Fruit fly (Drosophila melanogaster) whole organism, wandering third instar larva: ENCODE data around the gene CG4935.

Source experiments
- Abd-B ChIP-seq: fragments of >200 bp; optimal IDR thresholded peaks from 2 replicates; lab custom pipeline; 2017; ENCODE audit warnings: missing biosample characterization, missing genetic modification characterization
- CG32264 ChIP-seq: fragments of 200-800 bp; sonication (Bioruptor generic); optimal IDR thresholded peaks from 2 replicates; lab custom pipeline; 2016; ENCODE audit warnings: missing biosample characterization, missing genetic modification characterization
- CG9705 ChIP-seq: fragments of 200-800 bp; sonication (Bioruptor generic); optimal IDR thresholded peaks from 2 replicates; lab custom pipeline; 2018; ENCODE audit warnings: missing biosample characterization, mild to moderate bottlenecking, missing genetic modification characterization
- CrebA ChIP-seq: fragments of 200-800 bp; sonication (Bioruptor generic); optimal IDR thresholded peaks from 2 replicates; lab custom pipeline; 2016; ENCODE audit warnings: missing biosample characterization, mild to moderate bottlenecking, missing genetic modification characterization, borderline replicate concordance
- Dfd ChIP-seq: fragments of >200 bp; optimal IDR thresholded peaks from 2 replicates; lab custom pipeline; 2017; ENCODE audit warnings: missing biosample characterization, missing genetic modification characterization
- Dif ChIP-seq: fragments of 200-275, 200-300 bp; sonication (Bioruptor generic); optimal IDR thresholded peaks from 2 replicates; lab custom pipeline; 2018; ENCODE audit warnings: missing biosample characterization, missing genetic modification characterization; ENCODE audit not compliant: partially characterized antibody
- GATAd ChIP-seq: sonication (Bioruptor generic); optimal IDR thresholded peaks from 2 replicates; lab custom pipeline; 2016; ENCODE audit warnings: missing biosample characterization, missing genetic modification characterization
- HLH106 ChIP-seq: fragments of 200-800 bp; optimal IDR thresholded peaks from 3 replicates; lab custom pipeline; 2019; ENCODE audit warnings: missing biosample characterization, mild to moderate bottlenecking, missing genetic modification characterization, moderate library complexity
- Hr78 ChIP-seq: fragments of >200 bp; optimal IDR thresholded peaks from 2 replicates; lab custom pipeline; 2017; ENCODE audit warnings: missing biosample characterization, missing genetic modification characterization
- Hr83 ChIP-seq: fragments of 200-300 bp; sonication (Bioruptor generic); optimal IDR thresholded peaks from 2 replicates; lab custom pipeline; 2016; ENCODE audit warnings: missing biosample characterization, mild to moderate bottlenecking, missing genetic modification characterization, moderate library complexity; ENCODE audit not compliant: poor library complexity, severe bottlenecking
- Jra ChIP-seq: sonication (Bioruptor generic); optimal IDR thresholded peaks from 2 replicates; lab custom pipeline; 2016; ENCODE audit warnings: missing biosample characterization, missing genetic modification characterization
- Myc ChIP-seq: fragments of >200 bp; optimal IDR thresholded peaks from 2 replicates; lab custom pipeline; 2017
- N ChIP-seq: fragments of >200 bp; optimal IDR thresholded peaks from 2 replicates; lab custom pipeline; 2018; ENCODE audit warnings: missing biosample characterization, missing external identifiers, missing genetic modification characterization
- OdsH ChIP-seq: fragments of 200-800 bp; sonication (Bioruptor generic); optimal IDR thresholded peaks from 2 replicates; lab custom pipeline; 2016; ENCODE audit warnings: missing biosample characterization, mild to moderate bottlenecking, missing genetic modification characterization
- Rel ChIP-seq, 2 experiments: fragments of 200-800 bp; sonication (Bioruptor generic) in 1 of 2; optimal IDR thresholded peaks; 2 replicates in 1 of 2; 3 replicates in 1 of 2; lab custom pipeline; 2016 to 2019; ENCODE audit warnings: mild to moderate bottlenecking in 2 of 2, missing biosample characterization in 2 of 2, missing genetic modification characterization in 2 of 2, moderate library complexity in 1 of 2
- Sp1 ChIP-seq: fragments of 200-800 bp; sonication (Bioruptor generic); optimal IDR thresholded peaks from 3 replicates; lab custom pipeline; 2019; ENCODE audit warnings: missing biosample characterization, mild to moderate bottlenecking, missing genetic modification characterization, moderate library complexity
- Vsx2 ChIP-seq: fragments of 200-300, 225-300 bp; sonication (Bioruptor generic); optimal IDR thresholded peaks from 2 replicates; lab custom pipeline; 2018; ENCODE audit warnings: missing biosample characterization, missing genetic modification characterization; ENCODE audit not compliant: partially characterized antibody
- br ChIP-seq: fragments of 200-800 bp; sonication (Bioruptor generic); optimal IDR thresholded peaks from 2 replicates; lab custom pipeline; 2016; ENCODE audit warnings: missing biosample characterization, missing genetic modification characterization
- brk ChIP-seq: fragments of 200-800 bp; sonication (Bioruptor generic); optimal IDR thresholded peaks from 2 replicates; lab custom pipeline; 2016; ENCODE audit warnings: missing biosample characterization, mild to moderate bottlenecking, missing genetic modification characterization
- dl ChIP-seq, 2 experiments: fragments of 175-275, 200-275 bp in 1 of 2; fragments of 200-275 bp in 1 of 2; sonication (Bioruptor generic); optimal IDR thresholded peaks; lab custom pipeline; 2018; ENCODE audit warnings: mild to moderate bottlenecking in 2 of 2, missing biosample characterization in 2 of 2, missing genetic modification characterization in 2 of 2, moderate library complexity in 2 of 2; ENCODE audit not compliant: partially characterized antibody in 2 of 2, insufficient read depth in 1 of 2
- dmrt93B ChIP-seq: fragments of 200-800 bp; sonication (Bioruptor generic); optimal IDR thresholded peaks from 2 replicates; lab custom pipeline; 2018; ENCODE audit warnings: missing biosample characterization, mild to moderate bottlenecking, missing genetic modification characterization
- dsf ChIP-seq: sonication (Bioruptor generic); optimal IDR thresholded peaks from 2 replicates; lab custom pipeline; 2016; ENCODE audit warnings: missing biosample characterization, missing genetic modification characterization, borderline replicate concordance
- ey ChIP-seq: fragments of 200-800 bp; sonication (Bioruptor generic); optimal IDR thresholded peaks from 2 replicates; lab custom pipeline; 2016; ENCODE audit warnings: missing biosample characterization, missing genetic modification characterization
- foxo ChIP-seq, 2 experiments: fragments of 200-800 bp; sonication (Bioruptor generic); optimal IDR thresholded peaks; 2 replicates in 1 of 2; 3 replicates in 1 of 2; lab custom pipeline; 2016 to 2017; ENCODE audit warnings: missing biosample characterization in 2 of 2, missing genetic modification characterization in 2 of 2
- fru ChIP-seq: fragments of 200-800 bp; sonication (Bioruptor generic); optimal IDR thresholded peaks from 3 replicates; lab custom pipeline; 2016; ENCODE audit warnings: missing biosample characterization, mild to moderate bottlenecking, missing genetic modification characterization
- h ChIP-seq: fragments of 200-800 bp; sonication (Bioruptor generic); optimal IDR thresholded peaks from 3 replicates; lab custom pipeline; 2016; ENCODE audit warnings: missing biosample characterization, mild to moderate bottlenecking, missing genetic modification characterization
- lola ChIP-seq: fragments of >200 bp; optimal IDR thresholded peaks from 2 replicates; lab custom pipeline; 2017; ENCODE audit warnings: missing biosample characterization, missing genetic modification characterization
- pan ChIP-seq: fragments of >200 bp; optimal IDR thresholded peaks from 2 replicates; lab custom pipeline; 2017
- psq ChIP-seq: fragments of 200-800 bp; sonication (Bioruptor generic); optimal IDR thresholded peaks from 3 replicates; lab custom pipeline; 2017; ENCODE audit warnings: missing biosample characterization, mild to moderate bottlenecking, missing genetic modification characterization, moderate library complexity
- rgr ChIP-seq: fragments of 200-800 bp; sonication (Bioruptor generic); optimal IDR thresholded peaks from 3 replicates; lab custom pipeline; 2016; ENCODE audit warnings: missing biosample characterization, mild to moderate bottlenecking, missing genetic modification characterization
- sage ChIP-seq: fragments of 200-800 bp; sonication (Bioruptor generic); optimal IDR thresholded peaks from 2 replicates; lab custom pipeline; 2016; ENCODE audit warnings: missing biosample characterization, mild to moderate bottlenecking, missing genetic modification characterization
- sv ChIP-seq: fragments of 200-800 bp; sonication (Bioruptor generic); optimal IDR thresholded peaks from 3 replicates; lab custom pipeline; 2016; ENCODE audit warnings: missing biosample characterization, missing genetic modification characterization
- tai ChIP-seq: sonication (Bioruptor generic); optimal IDR thresholded peaks from 2 replicates; lab custom pipeline; 2016; ENCODE audit warnings: missing biosample characterization, missing genetic modification characterization
- usp ChIP-seq: fragments of >200 bp; optimal IDR thresholded peaks from 2 replicates; lab custom pipeline; 2017; ENCODE audit warnings: missing biosample characterization, missing genetic modification characterization
- woc ChIP-seq: sonication (Bioruptor generic); optimal IDR thresholded peaks from 2 replicates; lab custom pipeline; 2016; ENCODE audit warnings: missing biosample characterization, mild to moderate bottlenecking, missing genetic modification characterization

CG4935 gene

dm6 chr2L:16281419-16282076, 19.6 kb downstream of the CG4935 start:
- TF ChIP-seq Jra (GFP tag; lab: Kevin White, UChicago) (no peak), psq (GFP tag; lab: Kevin White, UChicago) (peak; percentile 16), Hr83 (GFP tag; lab: Kevin White, UChicago) (no peak), sv (GFP tag; lab: Kevin White, UChicago) (no peak), Vsx2 (GFP tag; lab: Kevin White, UChicago) (no peak), Myc (no peak), Sp1 (peak; percentile 25), ey (GFP tag; lab: Kevin White, UChicago) (peak; percentile 24), HLH106 (tag; lab: Kevin White, UChicago) (peak; percentile 22), CG9705 (GFP tag; lab: Kevin White, UChicago) (no peak), foxo (GFP tag; optimal IDR thresholded peaks at IDR 0.05; lab: Kevin White, UChicago) (peak in 1 of 2 experiments; percentile 50), h (GFP tag; lab: Kevin White, UChicago) (peak; percentile 28), Rel (GFP tag; optimal IDR thresholded peaks at IDR 0.05; lab: Kevin White, UChicago) (no peak), Rel (tag; optimal IDR thresholded peaks at IDR 0.05; lab: Kevin White, UChicago) (no peak), woc (GFP tag; lab: Kevin White, UChicago) (peak; percentile 55), fru (GFP tag; lab: Kevin White, UChicago) (peak; percentile 45), OdsH (peak; percentile 17)

dm6 chr2L:16282077-16282471, 20.1 kb downstream of the CG4935 start:
- TF ChIP-seq dmrt93B (GFP tag; lab: Kevin White, UChicago) (no peak), Rel (GFP tag; optimal IDR thresholded peaks at IDR 0.05; lab: Kevin White, UChicago) (no peak), Rel (tag; optimal IDR thresholded peaks at IDR 0.05; lab: Kevin White, UChicago) (no peak), CG9705 (GFP tag; lab: Kevin White, UChicago) (peak; percentile 10), Vsx2 (GFP tag; lab: Kevin White, UChicago) (no peak), Jra (GFP tag; lab: Kevin White, UChicago) (no peak), Dfd (GFP tag; lab: Kevin White, UChicago) (no peak), Sp1 (no peak), foxo (GFP tag; optimal IDR thresholded peaks at IDR 0.05; lab: Kevin White, UChicago) (no peak), br (no peak), Abd-B (GFP tag; lab: Kevin White, UChicago) (no peak), Hr78 (GFP tag; lab: Kevin White, UChicago) (no peak), Dif (GFP tag; lab: Kevin White, UChicago) (no peak), GATAd (GFP tag; lab: Kevin White, UChicago) (no peak), CrebA (GFP tag; lab: Kevin White, UChicago) (no peak), lola (no peak), CG32264 (GFP tag; lab: Kevin White, UChicago) (no peak), sage (GFP tag; lab: Kevin White, UChicago) (no peak), brk (no peak), rgr (GFP tag; lab: Kevin White, UChicago) (peak; percentile 26), N (GFP tag; lab: Kevin White, UChicago) (no peak), psq (GFP tag; lab: Kevin White, UChicago) (peak; percentile 4), pan (lab: Kevin White, UChicago) (no peak), dsf (GFP tag; lab: Kevin White, UChicago) (no peak), fru (GFP tag; lab: Kevin White, UChicago) (no peak), h (GFP tag; lab: Kevin White, UChicago) (no peak), usp (no peak), dl (GFP tag; optimal IDR thresholded peaks at IDR 0.05; lab: Kevin White, UChicago; ENCODE audit: insufficient read depth in 1 of 2, partially characterized antibody in 2 of 2) (no peak), HLH106 (tag; lab: Kevin White, UChicago) (peak; percentile 23), sv (GFP tag; lab: Kevin White, UChicago) (no peak), Hr83 (GFP tag; lab: Kevin White, UChicago) (peak; percentile 74), tai (GFP tag; lab: Kevin White, UChicago) (no peak)
